Fruit fly (Drosophila melanogaster) whole organism, embryonic: ENCODE measurements around the gene Prosalpha6.
A peak's percentile ranks its signal among the peaks of the same experiment; 100 is the strongest.

Experiments used
- Antp ChIP-seq: fragments of 200-800 bp; sonication (Bioruptor generic); optimal IDR thresholded peaks from 3 replicates; lab custom pipeline; 2016; ENCODE audit warnings: missing biosample characterization, missing genetic modification characterization
- B-H2 ChIP-seq: fragments of 200-800 bp; sonication (Bioruptor generic); optimal IDR thresholded peaks from 2 replicates; lab custom pipeline; 2018; ENCODE audit warnings: missing biosample characterization, mild to moderate bottlenecking, missing genetic modification characterization
- CG10209 ChIP-seq: fragments of 200-800 bp; sonication (Bioruptor generic); optimal IDR thresholded peaks from 3 replicates; lab custom pipeline; 2017; ENCODE audit warnings: missing biosample characterization, mild to moderate bottlenecking, missing genetic modification characterization, missing genetic modification reagents
- CG10565 ChIP-seq: fragments of 200-800 bp; sonication (Bioruptor generic); optimal IDR thresholded peaks from 3 replicates; lab custom pipeline; 2016; ENCODE audit warnings: missing biosample characterization, mild to moderate bottlenecking, missing genetic modification characterization
- CG11504 ChIP-seq: fragments of 200-800 bp; sonication (Bioruptor generic); optimal IDR thresholded peaks from 3 replicates; lab custom pipeline; 2019; ENCODE audit warnings: missing biosample characterization, mild to moderate bottlenecking, missing genetic modification characterization, moderate library complexity
- CG11723 ChIP-seq: fragments of 200-800 bp; sonication (Bioruptor generic); optimal IDR thresholded peaks from 2 replicates; lab custom pipeline; 2017; ENCODE audit warnings: missing biosample characterization, mild to moderate bottlenecking, missing genetic modification characterization
- CG13424 ChIP-seq: fragments of 200-800 bp; sonication (Bioruptor generic); optimal IDR thresholded peaks from 2 replicates; lab custom pipeline; 2019; ENCODE audit warnings: missing biosample characterization, mild to moderate bottlenecking, missing genetic modification characterization, moderate library complexity
- CG14710 ChIP-seq: fragments of 200-800 bp; sonication (Bioruptor generic); optimal IDR thresholded peaks from 3 replicates; lab custom pipeline; 2019; ENCODE audit warnings: missing biosample characterization, mild to moderate bottlenecking, missing genetic modification characterization, moderate library complexity
- CG16813 ChIP-seq: fragments of 200-800 bp; sonication (Bioruptor generic); IDR thresholded peaks from 3 replicates; pipeline ENCODE4 v1.3.6; 2022; ENCODE audit warnings: missing biosample characterization, missing genetic modification characterization; ENCODE audit not compliant: partially characterized antibody
- CG32767 ChIP-seq: fragments of 200-800 bp; sonication (Bioruptor generic); IDR thresholded peaks from 2 replicates; pipeline ENCODE4 v1.3.6; 2022; ENCODE audit warnings: missing biosample characterization, missing genetic modification characterization
- CG4282 ChIP-seq: fragments of 200-800 bp; sonication (Bioruptor generic); optimal IDR thresholded peaks from 2 replicates; lab custom pipeline; 2016; ENCODE audit warnings: missing biosample characterization, missing genetic modification characterization
- CG7963 ChIP-seq: fragments of 200-800 bp; sonication (Bioruptor generic); IDR thresholded peaks from 3 replicates; pipeline ENCODE4 v1.3.6; 2022; ENCODE audit warnings: missing biosample characterization, missing genetic modification characterization; ENCODE audit not compliant: partially characterized antibody
- CTCF ChIP-seq: fragments of 200-800 bp; sonication (Bioruptor generic); optimal IDR thresholded peaks from 2 replicates; lab custom pipeline; 2017; ENCODE audit warnings: missing biosample characterization, mild to moderate bottlenecking, missing genetic modification characterization, moderate library complexity
- Dp ChIP-seq: fragments of 200-800 bp; sonication (Bioruptor generic); optimal IDR thresholded peaks from 2 replicates; lab custom pipeline; 2018; ENCODE audit warnings: missing biosample characterization, mild to moderate bottlenecking, missing genetic modification characterization, moderate library complexity
- E2f1 ChIP-seq: fragments of 200-800 bp; sonication (Bioruptor generic); IDR thresholded peaks from 2 replicates; pipeline ENCODE4 v1.3.6; 2022; ENCODE audit warnings: missing biosample characterization, missing genetic modification characterization
- E2f2 ChIP-seq: fragments of 200-800 bp; sonication (Bioruptor generic); IDR thresholded peaks from 2 replicates; pipeline ENCODE4 v1.3.6; 2022; ENCODE audit warnings: missing biosample characterization, missing genetic modification characterization
- Fer2 ChIP-seq: fragments of 200-800 bp; sonication (Bioruptor generic); optimal IDR thresholded peaks from 2 replicates; lab custom pipeline; 2018; ENCODE audit warnings: missing biosample characterization, mild to moderate bottlenecking, missing genetic modification characterization, moderate library complexity
- H2.0 ChIP-seq: fragments of 200-800 bp; sonication (Bioruptor generic); IDR thresholded peaks from 2 replicates; pipeline ENCODE4 v1.3.6; 2022; ENCODE audit warnings: missing biosample characterization, missing genetic modification characterization
- Hsf ChIP-seq: fragments of 200-800 bp; sonication (Bioruptor generic); optimal IDR thresholded peaks from 3 replicates; lab custom pipeline; 2016; ENCODE audit warnings: missing biosample characterization, missing genetic modification characterization
- MBD-R2 ChIP-seq: fragments of 200-800 bp; sonication (Bioruptor generic); IDR thresholded peaks from 2 replicates; pipeline ENCODE4 v1.3.6; 2022; ENCODE audit warnings: missing biosample characterization, missing genetic modification characterization
- MESR4 ChIP-seq: fragments of 200-800 bp; sonication (Bioruptor generic); optimal IDR thresholded peaks from 2 replicates; lab custom pipeline; 2018; ENCODE audit warnings: missing biosample characterization, mild to moderate bottlenecking, missing genetic modification characterization, moderate library complexity
- Pdp1 ChIP-seq, 2 experiments: fragments of 200-800 bp; sonication (Bioruptor generic); optimal IDR thresholded peaks; 3 replicates each; lab custom pipeline; 2016; ENCODE audit warnings: missing biosample characterization in 2 of 2, missing genetic modification characterization in 2 of 2, mild to moderate bottlenecking in 1 of 2, moderate library complexity in 1 of 2
- Ptx1 ChIP-seq: fragments of 200-800 bp; sonication (Bioruptor generic); IDR thresholded peaks from 2 replicates; pipeline ENCODE4 v1.3.6; 2022; ENCODE audit warnings: missing biosample characterization, missing genetic modification characterization
- Ssrp ChIP-seq: fragments of 200-800 bp; sonication (Bioruptor generic); optimal IDR thresholded peaks from 2 replicates; lab custom pipeline; 2018; ENCODE audit warnings: missing biosample characterization, mild to moderate bottlenecking, missing genetic modification characterization, moderate library complexity
- Stat92E ChIP-seq, 3 experiments: fragments of >200 bp in 2 of 3; fragments of 200-800 bp in 1 of 3; sonication (Bioruptor generic) in 1 of 3; optimal IDR thresholded peaks; 2 replicates each; lab custom pipeline; 2017 to 2019; ENCODE audit warnings: missing biosample characterization in 3 of 3, missing genetic modification characterization in 3 of 3, mild to moderate bottlenecking in 1 of 3, moderate library complexity in 1 of 3
- Taf1 ChIP-seq: fragments of 200-800 bp; sonication (Bioruptor generic); IDR thresholded peaks from 2 replicates; pipeline ENCODE4 v1.3.6; 2022; ENCODE audit warnings: missing biosample characterization, missing genetic modification characterization
- Usf ChIP-seq: fragments of 200-800 bp; sonication (Bioruptor generic); optimal IDR thresholded peaks from 2 replicates; lab custom pipeline; 2017; ENCODE audit warnings: missing genotype, missing biosample characterization, missing genetic modification characterization
- YL-1 ChIP-seq: fragments of 200-800 bp; sonication (Bioruptor generic); optimal IDR thresholded peaks from 3 replicates; lab custom pipeline; 2017; ENCODE audit warnings: missing biosample characterization, mild to moderate bottlenecking, missing genetic modification characterization
- amos ChIP-seq: fragments of 200-800 bp; sonication (Bioruptor generic); IDR thresholded peaks from 2 replicates; pipeline ENCODE4 v1.3.6; 2022; ENCODE audit warnings: missing biosample characterization, missing genetic modification characterization; ENCODE audit not compliant: partially characterized antibody
- ase ChIP-seq: fragments of 200-800 bp; sonication (Bioruptor generic); IDR thresholded peaks from 3 replicates; pipeline ENCODE4 v1.3.6; 2022; ENCODE audit warnings: missing biosample characterization, missing genetic modification characterization
- az2 ChIP-seq: fragments of 200-800 bp; sonication (Bioruptor generic); optimal IDR thresholded peaks from 3 replicates; lab custom pipeline; 2016; ENCODE audit warnings: missing biosample characterization, missing genetic modification characterization
- cas ChIP-seq: fragments of 200-800 bp; sonication (Bioruptor generic); IDR thresholded peaks from 2 replicates; pipeline ENCODE4 v1.3.6; 2022; ENCODE audit warnings: missing biosample characterization, missing genetic modification characterization
- chn ChIP-seq: fragments of 200-800 bp; sonication (Bioruptor generic); optimal IDR thresholded peaks from 2 replicates; lab custom pipeline; 2016; ENCODE audit warnings: missing biosample characterization, missing genetic modification characterization
- ci ChIP-seq: fragments of 200-800 bp; sonication (Bioruptor generic); IDR thresholded peaks from 3 replicates; pipeline ENCODE4 v1.3.6; 2022; ENCODE audit warnings: missing biosample characterization, missing genetic modification characterization
- corto ChIP-seq: fragments of 200-800 bp; sonication (Bioruptor generic); optimal IDR thresholded peaks from 2 replicates; lab custom pipeline; 2016; ENCODE audit warnings: missing biosample characterization, mild to moderate bottlenecking, missing genetic modification characterization, moderate library complexity
- crc ChIP-seq: fragments of 200-800 bp; sonication (Bioruptor generic); optimal IDR thresholded peaks from 2 replicates; lab custom pipeline; 2016; ENCODE audit warnings: missing biosample characterization, missing genetic modification characterization
- dan ChIP-seq: fragments of 200-800 bp; sonication (Bioruptor generic); IDR thresholded peaks from 2 replicates; pipeline ENCODE4 v1.3.6; 2022; ENCODE audit warnings: missing biosample characterization, missing genetic modification characterization
- danr ChIP-seq: fragments of 200-800 bp; sonication (Bioruptor generic); IDR thresholded peaks from 2 replicates; pipeline ENCODE4 v1.3.6; 2022; ENCODE audit warnings: missing biosample characterization, missing genetic modification characterization
- fd96Cb ChIP-seq: fragments of 200-800 bp; sonication (Bioruptor generic); optimal IDR thresholded peaks from 2 replicates; lab custom pipeline; 2018; ENCODE audit warnings: missing biosample characterization, mild to moderate bottlenecking, missing genetic modification characterization, moderate library complexity
- her ChIP-seq: fragments of 200-800 bp; sonication (Bioruptor generic); optimal IDR thresholded peaks from 2 replicates; lab custom pipeline; 2016; ENCODE audit warnings: missing biosample characterization, missing genetic modification characterization
- hkb ChIP-seq, 2 experiments: fragments of 200-800 bp in 1 of 2; fragments of >200 bp in 1 of 2; sonication (Bioruptor generic) in 1 of 2; IDR thresholded peaks in 1 of 2; optimal IDR thresholded peaks in 1 of 2; 2 replicates each; pipeline versions ENCODE4 v1.3.6 to Lab custom; 2017 to 2022; ENCODE audit warnings: missing biosample characterization in 1 of 2, missing genetic modification characterization in 1 of 2
- klu ChIP-seq: fragments of 200-800 bp; sonication (Bioruptor generic); IDR thresholded peaks from 2 replicates; pipeline ENCODE4 v1.3.6; 2022; ENCODE audit warnings: missing biosample characterization, missing genetic modification characterization
- lbe ChIP-seq: fragments of 200-800 bp; sonication (Bioruptor generic); optimal IDR thresholded peaks from 2 replicates; lab custom pipeline; 2016; ENCODE audit warnings: missing biosample characterization, mild to moderate bottlenecking, missing genetic modification characterization
- mld ChIP-seq: fragments of 200-800 bp; sonication (Bioruptor generic); IDR thresholded peaks from 3 replicates; pipeline ENCODE4 v1.3.6; 2022; ENCODE audit warnings: missing biosample characterization, missing genetic modification characterization; ENCODE audit not compliant: partially characterized antibody
- nau ChIP-seq: fragments of 200-800 bp; sonication (Bioruptor generic); optimal IDR thresholded peaks from 3 replicates; lab custom pipeline; 2017; ENCODE audit warnings: missing biosample characterization, mild to moderate bottlenecking, missing genetic modification characterization, missing genetic modification reagents
- pan ChIP-seq, 4 experiments: fragments of >200 bp in 3 of 4; fragments of 200-800 bp in 1 of 4; sonication (Bioruptor generic) in 1 of 4; optimal IDR thresholded peaks in 3 of 4; IDR thresholded peaks in 1 of 4; 2 replicates each; pipeline versions ENCODE4 v1.3.6 to Lab custom; 2017 to 2022; ENCODE audit warnings: missing biosample characterization in 2 of 4, missing genetic modification characterization in 2 of 4, mixed read lengths in 1 of 4
- pfk ChIP-seq: fragments of 200-800 bp; sonication (Bioruptor generic); optimal IDR thresholded peaks from 2 replicates; lab custom pipeline; 2018; ENCODE audit warnings: missing biosample characterization, mild to moderate bottlenecking, missing genetic modification characterization, moderate library complexity
- psq ChIP-seq: fragments of 200-800 bp; sonication (Bioruptor generic); optimal IDR thresholded peaks from 2 replicates; lab custom pipeline; 2017; ENCODE audit warnings: missing biosample characterization, missing genetic modification characterization
- so ChIP-seq: fragments of 200-800 bp; sonication (Bioruptor generic); IDR thresholded peaks from 3 replicates; pipeline ENCODE4 v1.3.6; 2022; ENCODE audit warnings: missing biosample characterization, missing genetic modification characterization
- usp ChIP-seq: fragments of >200 bp; optimal IDR thresholded peaks from 2 replicates; lab custom pipeline; 2017; ENCODE audit warnings: missing biosample characterization, missing genetic modification characterization

Prosalpha6 gene

DNA sequence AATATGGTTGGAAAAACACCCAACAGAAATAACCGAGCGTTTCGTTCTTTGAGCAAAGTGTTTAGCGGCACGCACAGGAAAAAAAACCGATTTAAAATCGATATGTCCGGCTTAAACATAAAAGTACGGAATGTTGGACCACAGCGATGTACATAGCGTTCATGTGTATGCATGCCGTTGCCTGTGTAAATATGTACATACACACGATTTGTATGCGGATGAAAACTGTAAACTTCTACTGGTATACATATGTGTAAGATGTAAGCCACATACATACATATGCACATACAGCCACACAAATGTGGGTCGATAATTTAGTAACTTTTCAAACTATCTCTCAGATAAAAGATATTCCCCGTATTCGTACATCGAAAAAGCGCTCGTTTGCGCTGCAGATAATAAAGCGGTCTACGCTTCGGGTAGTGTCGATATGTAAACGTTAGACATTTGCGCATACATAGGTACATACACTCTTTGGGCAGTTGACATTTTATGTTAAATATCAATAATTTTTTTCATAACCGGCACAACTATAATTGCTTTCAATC lies 28.6 kb downstream of the Prosalpha6 start (continued):
- no peak for TF ChIP-seq fd96Cb (tag; lab: Kevin White, UChicago)
- no peak for TF ChIP-seq az2 (GFP tag; lab: Kevin White, UChicago)
- TF ChIP-seq usp (GFP tag; lab: Kevin White, UChicago), result no peak
- TF ChIP-seq ci (GFP tag; lab: Robert Waterston, UW), result no peak; the same call in 2 of the 3 replicates
- no peak for TF ChIP-seq CG11504 (tag; lab: Kevin White, UChicago)
- TF ChIP-seq cas (GFP tag; lab: Robert Waterston, UW), result no peak
- peak; percentile 69; the same call in 1 of the 2 replicates for TF ChIP-seq CG32767
- no peak for TF ChIP-seq Fer2 (tag; lab: Kevin White, UChicago)
- no peak for TF ChIP-seq CG10565
- no peak for TF ChIP-seq chn (GFP tag; lab: Kevin White, UChicago)
- TF ChIP-seq so (GFP tag; lab: Robert Waterston, UW), result no peak
- no peak for TF ChIP-seq Pdp1 (GFP tag; optimal IDR thresholded peaks at IDR 0.05; lab: Kevin White, UChicago)
- peak; percentile 75 for TF ChIP-seq pfk (GFP tag; lab: Kevin White, UChicago)
- TF ChIP-seq pan (optimal IDR thresholded peaks at IDR 0.05; lab: Kevin White, UChicago), result no peak
- no peak for TF ChIP-seq pan (GFP tag; optimal IDR thresholded peaks at IDR 0.05 in 1 of 2, IDR thresholded peaks at IDR 0.05 in 1 of 2)
- TF ChIP-seq klu, result no peak
- no peak for TF ChIP-seq amos
- no peak for TF ChIP-seq lbe (GFP tag; lab: Kevin White, UChicago)
- TF ChIP-seq mld (GFP tag; lab: Robert Waterston, UW), result no peak
- peak; percentile 34 for TF ChIP-seq CG13424 (tag; lab: Kevin White, UChicago)
- TF ChIP-seq Ptx1 (GFP tag; lab: Robert Waterston, UW), result no peak
- no peak for TF ChIP-seq Ssrp (tag; lab: Kevin White, UChicago)
- peak; percentile 50 for TF ChIP-seq CG14710
- TF ChIP-seq ase (GFP tag; lab: Robert Waterston, UW), result no peak
- TF ChIP-seq H2.0 (GFP tag; lab: Robert Waterston, UW), result no peak
- no peak for TF ChIP-seq CG16813 (GFP tag; lab: Robert Waterston, UW)
- TF ChIP-seq CTCF (GFP tag; lab: Kevin White, UChicago), result no peak
- TF ChIP-seq Antp (GFP tag; lab: Kevin White, UChicago), result no peak
- peak; percentile 3 for TF ChIP-seq nau
- no peak for TF ChIP-seq CG4282 (GFP tag; lab: Kevin White, UChicago)
- no peak for TF ChIP-seq Hsf (GFP tag; lab: Kevin White, UChicago)
- TF ChIP-seq E2f2 (GFP tag; lab: Robert Waterston, UW), result no peak
- TF ChIP-seq her (GFP tag; lab: Kevin White, UChicago), result no peak
- TF ChIP-seq corto (GFP tag; lab: Kevin White, UChicago), result peak; percentile 20
- TF ChIP-seq CG10209 (GFP tag; lab: Kevin White, UChicago), result no peak
- no peak for TF ChIP-seq psq (GFP tag; lab: Kevin White, UChicago)
- no peak for TF ChIP-seq CG7963 (GFP tag; lab: Robert Waterston, UW)
- TF ChIP-seq E2f1 (GFP tag; lab: Robert Waterston, UW), result no peak
- no peak for TF ChIP-seq Stat92E (GFP tag; optimal IDR thresholded peaks at IDR 0.05; lab: Kevin White, UChicago)
- no peak for TF ChIP-seq MBD-R2
- TF ChIP-seq YL-1 (GFP tag; lab: Kevin White, UChicago), result no peak
- peak; percentile 31 for TF ChIP-seq B-H2 (GFP tag; lab: Kevin White, UChicago)
- no peak for TF ChIP-seq danr (GFP tag; lab: Robert Waterston, UW)
- peak; percentile 27 for TF ChIP-seq CG11723 (GFP tag; lab: Kevin White, UChicago)
- TF ChIP-seq Usf (GFP tag; lab: Kevin White, UChicago), result no peak
- no peak for TF ChIP-seq dan (GFP tag; lab: Robert Waterston, UW)
- TF ChIP-seq crc, result no peak
- TF ChIP-seq Dp (GFP tag; lab: Kevin White, UChicago), result no peak
- no peak for TF ChIP-seq Taf1 (GFP tag; lab: Robert Waterston, UW)
- no peak for TF ChIP-seq hkb (optimal IDR thresholded peaks at IDR 0.05; lab: Kevin White, UChicago)
- TF ChIP-seq hkb (GFP tag; IDR thresholded peaks at IDR 0.05; lab: Robert Waterston, UW), result peak; percentile 42; the same call in 1 of the 2 replicates
- TF ChIP-seq MESR4 (GFP tag; lab: Kevin White, UChicago), result no peak
